Fruit fly (Drosophila melanogaster) whole organism, pupa: Measurements from ENCODE around the gene CG15059.
A peak's percentile ranks its signal among the peaks of the same experiment; 100 is the strongest.

Source experiments
- CG10348 ChIP-seq: fragments of 200-800 bp; sonication (Bioruptor generic); IDR thresholded peaks from 2 replicates; pipeline ENCODE4 v1.3.6; 2022; ENCODE audit warnings: missing biosample characterization, missing genetic modification characterization
- CG12605 ChIP-seq: fragments of 200-800 bp; sonication (Bioruptor generic); IDR thresholded peaks from 2 replicates; pipeline ENCODE4 v1.3.6; 2022; ENCODE audit warnings: missing biosample characterization, missing genetic modification characterization
- CG13204 ChIP-seq: fragments of 200-800 bp; sonication (Bioruptor generic); optimal IDR thresholded peaks from 2 replicates; lab custom pipeline; 2018; ENCODE audit warnings: missing biosample characterization, mild to moderate bottlenecking, missing genetic modification characterization, moderate library complexity
- CG14655 ChIP-seq: fragments of 200-800 bp; sonication (Bioruptor generic); optimal IDR thresholded peaks from 3 replicates; lab custom pipeline; 2017; ENCODE audit warnings: mild to moderate bottlenecking, missing biosample characterization, missing genetic modification reagents, missing genetic modification characterization
- CG15710 ChIP-seq: fragments of 200-800 bp; sonication (Bioruptor generic); optimal IDR thresholded peaks from 2 replicates; lab custom pipeline; 2018; ENCODE audit warnings: missing biosample characterization, mild to moderate bottlenecking, missing genetic modification characterization, moderate library complexity
- CG17806 ChIP-seq: fragments of 200-800 bp; sonication (Bioruptor generic); optimal IDR thresholded peaks from 2 replicates; lab custom pipeline; 2018; ENCODE audit warnings: missing biosample characterization, mild to moderate bottlenecking, missing genetic modification characterization, moderate library complexity
- CG32121 ChIP-seq: fragments of 200-800 bp; sonication (Bioruptor generic); IDR thresholded peaks from 2 replicates; pipeline ENCODE4 v1.3.6; 2022; ENCODE audit warnings: missing biosample characterization, missing genetic modification characterization
- CG34367 ChIP-seq: fragments of 200-800 bp; sonication (Bioruptor generic); optimal IDR thresholded peaks from 2 replicates; lab custom pipeline; 2018; ENCODE audit warnings: missing biosample characterization, mild to moderate bottlenecking, missing genetic modification characterization
- CG4496 ChIP-seq: fragments of 200-800 bp; sonication (Bioruptor generic); IDR thresholded peaks from 3 replicates; pipeline ENCODE4 v1.3.6; 2022; ENCODE audit warnings: missing biosample characterization, missing genetic modification characterization
- CG8159 ChIP-seq: fragments of 200-800 bp; sonication (Bioruptor generic); optimal IDR thresholded peaks from 3 replicates; lab custom pipeline; 2018; ENCODE audit warnings: missing biosample characterization, mild to moderate bottlenecking, missing genetic modification characterization, moderate library complexity
- CG8301 ChIP-seq: fragments of 200-800 bp; sonication (Bioruptor generic); optimal IDR thresholded peaks from 2 replicates; lab custom pipeline; 2018; ENCODE audit warnings: missing biosample characterization, mild to moderate bottlenecking, missing genetic modification characterization
- CG9948 ChIP-seq: fragments of 200-800 bp; sonication (Bioruptor generic); optimal IDR thresholded peaks from 2 replicates; lab custom pipeline; 2018; ENCODE audit warnings: missing biosample characterization, mild to moderate bottlenecking, missing genetic modification characterization, moderate library complexity
- D1 ChIP-seq: fragments of 200-800 bp; sonication (Bioruptor generic); optimal IDR thresholded peaks from 2 replicates; lab custom pipeline; 2018; ENCODE audit warnings: missing biosample characterization, mild to moderate bottlenecking, missing genetic modification characterization, moderate library complexity
- EcR ChIP-seq: fragments of 200-800 bp; sonication (Bioruptor generic); optimal IDR thresholded peaks from 3 replicates; lab custom pipeline; 2019; ENCODE audit warnings: missing biosample characterization, missing genetic modification characterization, mild to moderate bottlenecking, moderate library complexity, missing genetic modification reagents
- Ets98B ChIP-seq: fragments of 200-800 bp; sonication (Bioruptor generic); IDR thresholded peaks from 2 replicates; pipeline ENCODE4 v1.3.6; 2022; ENCODE audit warnings: missing biosample characterization, missing genetic modification characterization
- Pif1A ChIP-seq: fragments of 200-800 bp; sonication (Bioruptor generic); optimal IDR thresholded peaks from 3 replicates; lab custom pipeline; 2016; ENCODE audit warnings: missing biosample characterization, missing genetic modification characterization
- Pif1B ChIP-seq: fragments of 200-800 bp; sonication (Bioruptor generic); optimal IDR thresholded peaks from 3 replicates; lab custom pipeline; 2016; ENCODE audit warnings: missing biosample characterization, missing genetic modification characterization
- Snoo ChIP-seq: fragments of 200-800 bp; sonication (Bioruptor generic); optimal IDR thresholded peaks from 3 replicates; lab custom pipeline; 2017; ENCODE audit warnings: missing biosample characterization, mild to moderate bottlenecking, missing genetic modification characterization, inconsistent platforms
- fd96Ca ChIP-seq: fragments of 200-800 bp; sonication (Bioruptor generic); IDR thresholded peaks from 3 replicates; pipeline ENCODE4 v1.3.6; 2022; ENCODE audit warnings: missing biosample characterization, missing genetic modification characterization
- gl ChIP-seq: fragments of 200-800 bp; sonication (Bioruptor generic); optimal IDR thresholded peaks from 2 replicates; lab custom pipeline; 2018; ENCODE audit warnings: missing biosample characterization, mild to moderate bottlenecking, missing genetic modification characterization
- rn ChIP-seq: fragments of 200-800 bp; sonication (Bioruptor generic); IDR thresholded peaks from 2 replicates; pipeline ENCODE4 v1.3.6; 2022; ENCODE audit warnings: missing biosample characterization, missing genetic modification characterization

The CG15059 gene

DNA sequence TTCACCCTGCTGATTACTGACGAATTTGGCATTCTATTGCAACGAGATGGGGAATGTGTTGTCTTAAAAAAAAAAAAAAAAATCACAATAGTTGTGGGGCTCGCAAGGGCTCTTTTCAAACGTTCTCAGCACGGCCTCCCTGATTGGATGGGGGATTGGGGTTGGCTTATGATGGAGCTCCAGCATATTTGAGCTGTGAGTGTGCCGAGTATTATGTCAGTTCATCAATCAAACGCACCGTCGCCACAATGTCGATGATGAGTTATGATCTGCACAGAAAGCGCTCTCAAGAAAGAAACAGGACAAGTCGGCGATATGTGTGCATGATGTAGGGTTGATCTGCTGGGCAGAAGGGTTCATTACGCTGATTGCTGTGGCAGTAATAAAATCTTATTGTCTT, at the start of gene CG15059:
TSS of gene CG15059 (minus strand) at position 101 of the 400 bp plus-strand sequence.
- TF ChIP-seq Pif1B (GFP tag; lab: Kevin White, UChicago) (no peak), Pif1A (GFP tag; lab: Kevin White, UChicago) (no peak), D1 (tag; lab: Kevin White, UChicago) (no peak), CG32121 (GFP tag; lab: Robert Waterston, UW) (no peak)

DNA sequence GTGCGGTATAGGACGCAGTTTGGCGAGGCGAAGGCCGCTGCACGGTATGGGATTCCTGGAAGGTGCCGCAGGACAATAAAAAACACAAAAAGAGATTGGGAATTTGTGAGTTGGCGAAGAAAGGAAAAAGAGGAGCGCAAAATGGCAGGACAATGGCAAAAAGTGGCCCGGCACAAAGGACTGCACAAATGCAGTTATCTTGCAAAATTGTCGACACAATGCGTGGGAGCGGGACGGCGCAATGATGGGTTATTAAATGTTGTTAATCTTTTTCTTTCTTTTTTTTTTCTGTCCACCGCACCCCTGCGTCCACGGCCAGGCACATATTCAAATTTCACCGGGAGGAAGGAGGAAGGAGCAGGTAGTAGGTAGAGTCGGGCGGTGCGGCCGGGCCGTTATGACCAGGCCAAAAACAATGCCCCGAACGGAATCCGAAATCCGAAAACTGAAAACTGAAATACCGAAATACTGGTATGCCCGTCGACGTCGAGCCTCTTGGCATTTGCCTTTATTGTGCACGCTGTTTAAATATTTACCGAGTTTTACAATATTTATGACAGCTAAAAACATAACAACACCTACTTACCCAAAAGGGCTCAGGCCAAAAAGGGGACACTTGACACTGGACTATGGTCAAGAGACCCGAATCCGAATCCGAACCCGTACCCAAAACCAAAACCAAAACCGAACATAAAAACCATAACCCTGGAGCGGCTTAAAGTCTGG, 44.4 kb upstream of the CG15059 start:
- TF ChIP-seq CG32121 (GFP tag; lab: Robert Waterston, UW) (no peak), CG13204 (GFP tag; lab: Kevin White, UChicago) (no peak), CG10348 (GFP tag; lab: Robert Waterston, UW) (no peak), Ets98B (GFP tag; lab: Robert Waterston, UW) (no peak), Snoo (no peak), rn (GFP tag; lab: Robert Waterston, UW) (no peak), CG8301 (tag; lab: Kevin White, UChicago) (no peak), EcR (GFP tag; lab: Kevin White, UChicago) (no peak), Pif1A (GFP tag; lab: Kevin White, UChicago) (no peak), CG4496 (GFP tag; lab: Robert Waterston, UW) (no peak), D1 (tag; lab: Kevin White, UChicago) (no peak), CG15710 (tag; lab: Kevin White, UChicago) (no peak), Pif1B (GFP tag; lab: Kevin White, UChicago) (no peak), CG14655 (no peak), CG12605 (GFP tag; lab: Robert Waterston, UW) (no peak), CG34367 (tag; lab: Kevin White, UChicago) (no peak), CG17806 (tag; lab: Kevin White, UChicago) (no peak), gl (no peak), CG8159 (tag; lab: Kevin White, UChicago) (no peak), fd96Ca (GFP tag; lab: Robert Waterston, UW) (no peak)
- TF ChIP-seq, all 21 proteins: peak for 0

DNA sequence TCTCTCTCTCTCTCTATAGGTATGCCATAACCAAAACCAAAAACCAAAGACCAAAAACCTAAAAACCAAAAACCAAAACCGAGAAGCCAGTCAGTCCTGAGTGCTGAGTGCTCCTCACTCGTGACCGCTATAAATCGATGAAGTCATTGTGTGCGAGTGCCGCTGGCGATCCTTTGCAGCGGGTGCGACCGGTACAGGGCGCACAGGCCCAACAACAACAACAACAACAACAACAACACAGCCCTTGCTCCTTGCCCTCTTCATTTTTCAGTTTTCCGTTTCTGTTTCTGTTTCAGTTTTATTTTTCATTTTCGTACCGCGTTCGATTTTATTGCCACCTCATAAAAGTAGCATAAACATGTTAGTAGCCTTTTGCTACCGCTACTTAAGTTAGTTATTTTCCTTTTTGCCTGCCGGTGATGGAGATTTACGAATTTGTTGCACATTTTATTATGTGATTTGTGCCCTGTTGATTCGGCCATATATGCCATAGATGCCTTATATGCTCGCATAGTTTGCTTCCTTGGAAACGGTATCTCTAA, 41.5 kb upstream of the CG15059 start:
- TF ChIP-seq CG14655 (no peak), Pif1A (GFP tag; lab: Kevin White, UChicago) (no peak), Pif1B (GFP tag; lab: Kevin White, UChicago) (no peak), CG10348 (GFP tag; lab: Robert Waterston, UW) (no peak), CG13204 (GFP tag; lab: Kevin White, UChicago) (no peak), D1 (tag; lab: Kevin White, UChicago) (no peak), CG12605 (GFP tag; lab: Robert Waterston, UW) (no peak), gl (no peak), CG4496 (GFP tag; lab: Robert Waterston, UW) (no peak), CG32121 (GFP tag; lab: Robert Waterston, UW) (no peak), CG17806 (tag; lab: Kevin White, UChicago) (no peak), rn (GFP tag; lab: Robert Waterston, UW) (no peak), Snoo (no peak), CG8159 (tag; lab: Kevin White, UChicago) (no peak), CG9948 (tag; lab: Kevin White, UChicago) (no peak), Ets98B (GFP tag; lab: Robert Waterston, UW) (no peak), fd96Ca (GFP tag; lab: Robert Waterston, UW) (no peak), EcR (GFP tag; lab: Kevin White, UChicago) (no peak), CG8301 (tag; lab: Kevin White, UChicago) (no peak)

DNA sequence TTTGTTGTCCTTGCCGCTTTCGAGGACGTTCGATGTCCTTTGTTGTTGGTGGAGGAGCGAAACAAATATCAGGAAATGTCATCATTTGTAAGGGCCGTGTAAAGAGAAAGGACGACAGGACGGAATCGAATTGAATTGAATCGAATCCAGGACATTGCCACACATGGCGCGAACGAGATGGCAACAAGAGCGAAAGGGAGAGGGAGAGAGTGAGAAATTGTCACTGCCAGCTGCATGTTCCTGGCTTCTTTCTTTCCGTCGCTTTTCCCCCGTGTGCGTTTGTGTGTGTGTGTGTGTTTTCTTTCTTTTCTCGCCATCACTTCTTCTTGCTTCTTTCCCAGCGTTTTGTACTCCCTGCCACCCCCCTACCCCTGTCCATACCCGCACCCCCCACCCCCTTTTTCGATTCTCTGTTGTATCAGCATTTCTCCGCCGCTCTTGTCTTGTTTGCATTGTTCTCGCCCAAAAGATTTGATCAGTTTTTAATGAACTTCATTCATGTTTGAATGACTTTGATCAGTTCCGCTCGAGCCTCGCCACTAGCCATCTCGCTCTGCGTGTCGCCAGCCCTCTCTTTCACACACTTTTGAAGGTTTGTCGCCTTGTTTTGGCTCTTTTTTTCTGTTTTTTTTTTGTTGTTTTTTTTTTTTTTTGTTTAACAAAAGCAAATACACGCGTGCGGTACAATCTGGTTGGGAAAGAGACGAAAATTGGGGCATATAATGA, 38.8 kb upstream of the CG15059 start:
- TF ChIP-seq CG14655, result no peak
- TF ChIP-seq CG32121 (GFP tag; lab: Robert Waterston, UW), result no peak
- no peak for TF ChIP-seq Pif1A (GFP tag; lab: Kevin White, UChicago)

DNA sequence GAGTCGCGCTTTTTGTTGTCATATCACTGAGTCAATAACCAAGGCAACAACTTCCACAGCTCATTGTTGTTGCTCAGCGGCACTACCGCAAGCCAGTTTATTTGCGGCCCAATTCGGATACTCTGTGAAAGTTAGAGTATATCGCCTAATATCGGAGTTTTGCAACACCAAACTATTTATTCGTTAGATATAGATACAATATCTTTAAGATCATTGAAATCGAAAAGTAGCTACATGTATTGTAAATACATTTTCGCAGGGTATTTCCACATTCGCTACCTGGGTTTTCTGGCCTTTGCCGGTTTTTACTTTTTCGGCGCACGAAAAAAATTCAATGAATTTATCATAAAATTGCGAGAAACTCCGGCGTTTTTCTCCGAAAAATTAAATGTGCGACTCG, 34.7 kb upstream of the CG15059 start:
- TF ChIP-seq CG17806 (tag; lab: Kevin White, UChicago), result peak; percentile 19
- TF ChIP-seq CG14655, result peak; percentile 52
- peak; percentile 87 for TF ChIP-seq CG32121 (GFP tag; lab: Robert Waterston, UW)
- peak; percentile 84 for TF ChIP-seq Pif1A (GFP tag; lab: Kevin White, UChicago)
- TF ChIP-seq CG13204 (GFP tag; lab: Kevin White, UChicago), result no peak
- peak; percentile 84 for TF ChIP-seq Pif1B (GFP tag; lab: Kevin White, UChicago)
- peak; percentile 60 for TF ChIP-seq CG8159 (tag; lab: Kevin White, UChicago)
- peak; percentile 86 for TF ChIP-seq Ets98B (GFP tag; lab: Robert Waterston, UW)
- TF ChIP-seq Snoo, result peak; percentile 92
- TF ChIP-seq gl, result no peak
- TF ChIP-seq CG8301 (tag; lab: Kevin White, UChicago), result peak; percentile 49
- 0 out of 2 replicates have a peak, but pooled peaks have one; percentile 14 for TF ChIP-seq CG10348 (GFP tag; lab: Robert Waterston, UW)
- peak; percentile 66; the same call in 1 of the 2 replicates for TF ChIP-seq CG12605 (GFP tag; lab: Robert Waterston, UW)
- TF ChIP-seq CG4496 (GFP tag; lab: Robert Waterston, UW), result peak; percentile 88
- peak; percentile 39 for TF ChIP-seq CG34367 (tag; lab: Kevin White, UChicago)
- TF ChIP-seq EcR (GFP tag; lab: Kevin White, UChicago), result no peak
- TF ChIP-seq rn (GFP tag; lab: Robert Waterston, UW), result peak; percentile 74
- TF ChIP-seq D1 (tag; lab: Kevin White, UChicago), result no peak
- TF ChIP-seq CG9948 (tag; lab: Kevin White, UChicago), result peak; percentile 26
- TF ChIP-seq CG15710 (tag; lab: Kevin White, UChicago), result peak; percentile 54
- TF ChIP-seq fd96Ca (GFP tag; lab: Robert Waterston, UW), result peak; percentile 87
